Fruit fly (Drosophila melanogaster) S2 (cell line): ENCODE measurements around the gene CG13659.

Experiments
- CG8478 ChIP-seq: fragments of >200 bp; optimal IDR thresholded peaks from 2 replicates; lab custom pipeline; 2018
- CTCF ChIP-seq, 2 experiments: fragments of >200 bp; optimal IDR thresholded peaks; 2 replicates each; lab custom pipeline; 2018

DNA sequence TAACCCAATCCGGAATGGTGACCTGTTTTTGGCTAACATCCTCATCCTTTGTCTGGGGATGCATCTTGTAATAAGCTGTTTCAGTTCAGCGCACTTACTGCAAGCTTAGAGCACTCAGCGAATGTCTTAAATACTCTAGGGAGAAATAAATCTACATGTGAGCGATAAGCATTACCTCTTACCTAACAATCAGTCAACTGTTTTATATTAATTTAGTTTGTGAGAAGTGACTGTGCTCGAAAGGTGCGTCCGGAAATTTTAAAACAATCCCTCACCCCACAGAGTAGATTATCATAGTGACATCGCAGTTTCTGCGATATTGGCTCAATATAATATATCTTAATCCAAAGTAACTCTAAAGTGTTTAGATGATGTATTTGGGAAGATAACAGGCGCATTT is 17.3 kb downstream of the CG13659 start, which contains the start of gene CG10553:
- no peak for TF ChIP-seq CG8478 (lab: Kevin White, UChicago)
- no peak for TF ChIP-seq CTCF (optimal IDR thresholded peaks at IDR 0.05; lab: Kevin White, UChicago)
